Fruit fly (Drosophila melanogaster): Measurements from ENCODE around the gene Vps60.

The Vps60 gene

dm6 chr3L:17619209-17619705 is 2.2 kb downstream of the Vps60 start, which contains the start of gene Eip74EF (continued):
- TF ChIP-seq ind (GFP tag; optimal IDR thresholded peaks at IDR 0.05) (peak; percentile 1), CG14441 (GFP tag; IDR thresholded peaks at IDR 0.05) (no peak), Awh (GFP tag; IDR thresholded peaks at IDR 0.05) (0 out of 2 replicates have a peak, but pooled peaks have one; percentile 8), Dek (tag; optimal IDR thresholded peaks at IDR 0.05) (no peak), dpn (GFP tag; optimal IDR thresholded peaks at IDR 0.05) (no peak), ranshi (GFP tag; IDR thresholded peaks at IDR 0.05) (0 out of 2 replicates have a peak, but pooled peaks have one; percentile 8), Trl (optimal IDR thresholded peaks at IDR 0.05) (peak; percentile 80), Trl (GFP tag; optimal IDR thresholded peaks at IDR 0.05) (no peak), Blimp-1 (GFP tag; optimal IDR thresholded peaks at IDR 0.05) (peak; percentile 18), inv (GFP tag; IDR thresholded peaks at IDR 0.05; ENCODE audit: partially characterized antibody) (0 out of 2 replicates have a peak, but pooled peaks have one; percentile 22), CG10543 (GFP tag; optimal IDR thresholded peaks at IDR 0.05) (peak; percentile 12), Six4 (GFP tag; optimal IDR thresholded peaks at IDR 0.05) (no peak), z (GFP tag; IDR thresholded peaks at IDR 0.05) (peak; percentile 90), cg (GFP tag; optimal IDR thresholded peaks at IDR 0.05) (peak; percentile 73), CG31365 (tag; optimal IDR thresholded peaks at IDR 0.05) (no peak), CG10979 (tag; optimal IDR thresholded peaks at IDR 0.05) (peak; percentile 16), sd (tag; optimal IDR thresholded peaks at IDR 0.05) (peak; percentile 10), Rfx (GFP tag; IDR thresholded peaks at IDR 0.05) (0 out of 2 replicates have a peak, but pooled peaks have one; percentile 20), CG6175 (GFP tag; IDR thresholded peaks at IDR 0.05) (no peak), tin (GFP tag; optimal IDR thresholded peaks at IDR 0.05) (no peak), hkb (optimal IDR thresholded peaks at IDR 0.05) (no peak), hkb (GFP tag; IDR thresholded peaks at IDR 0.05) (peak; percentile 48; the same call in 1 of the 2 replicates), CG7987 (GFP tag; optimal IDR thresholded peaks at IDR 0.05) (peak; percentile 11), CG13894 (tag; optimal IDR thresholded peaks at IDR 0.05) (no peak), onecut (GFP tag; IDR thresholded peaks at IDR 0.05) (peak; percentile 26; the same call in 1 of the 2 replicates), Opbp (GFP tag; IDR thresholded peaks at IDR 0.05; ENCODE audit: partially characterized antibody) (0 out of 3 replicates have a peak, but pooled peaks have one; percentile 43), hbn (GFP tag; IDR thresholded peaks at IDR 0.05; ENCODE audit: partially characterized antibody) (peak; percentile 25; the same call in 1 of the 2 replicates), p53 (GFP tag; optimal IDR thresholded peaks at IDR 0.05) (no peak), zen2 (GFP tag; IDR thresholded peaks at IDR 0.05; ENCODE audit: partially characterized antibody) (peak; percentile 66; the same call in 1 of the 3 replicates), gce (GFP tag; IDR thresholded peaks at IDR 0.05) (0 out of 3 replicates have a peak, but pooled peaks have one; percentile 55), CG17385 (GFP tag; optimal IDR thresholded peaks at IDR 0.05) (peak; percentile 19), gsb (GFP tag; IDR thresholded peaks at IDR 0.05) (0 out of 2 replicates have a peak, but pooled peaks have one; percentile 26), sens-2 (GFP tag; IDR thresholded peaks at IDR 0.05) (peak; percentile 20; the same call in 1 of the 2 replicates), tna (GFP tag; IDR thresholded peaks at IDR 0.05; ENCODE audit: partially characterized antibody) (no peak), B-H2 (GFP tag; optimal IDR thresholded peaks at IDR 0.05) (no peak), dmrt99B (tag; optimal IDR thresholded peaks at IDR 0.05) (peak; percentile 11), Oli (tag; optimal IDR thresholded peaks at IDR 0.05) (no peak), CG13424 (tag; optimal IDR thresholded peaks at IDR 0.05) (peak; percentile 4), CG12299 (tag; optimal IDR thresholded peaks at IDR 0.05) (no peak), Dbx (GFP tag; IDR thresholded peaks at IDR 0.05) (0 out of 3 replicates have a peak, but pooled peaks have one; percentile 29), so (GFP tag; IDR thresholded peaks at IDR 0.05) (peak; percentile 59; the same call in 2 of the 3 replicates), sim (GFP tag; IDR thresholded peaks at IDR 0.05) (0 out of 2 replicates have a peak, but pooled peaks have one; percentile 6), ci (GFP tag; IDR thresholded peaks at IDR 0.05) (peak; percentile 63), C15 (GFP tag; IDR thresholded peaks at IDR 0.05) (no peak), CG11695 (GFP tag; IDR thresholded peaks at IDR 0.05) (0 out of 3 replicates have a peak, but pooled peaks have one; percentile 25), rib (GFP tag; IDR thresholded peaks at IDR 0.05) (peak; percentile 62; the same call in 1 of the 2 replicates), Eip74EF (GFP tag; optimal IDR thresholded peaks at IDR 0.05) (peak in 1 of 2 experiments; percentile 55), ftz-f1 (GFP tag; optimal IDR thresholded peaks at IDR 0.05) (peak; percentile 78), gem (tag; optimal IDR thresholded peaks at IDR 0.05) (peak; percentile 15)

All from whole organism, embryonic.